Worm (Caenorhabditis elegans) whole organism, early embryonic: ENCODE results near the gene W08F4.10.
"Not testable (repeated sequence)": the region's sequence is repeated elsewhere in the genome, so short reads cannot be mapped to it uniquely, and the experiment has no call there.

Experiments
- B0310.2 ChIP-seq: sonication (generic microtip); optimal IDR thresholded peaks from 2 replicates; lab custom pipeline; 2016; ENCODE audit warnings: mild to moderate bottlenecking, missing genetic modification characterization, missing compliant biosample characterization
- F13C5.2 ChIP-seq: sonication (generic microtip); optimal IDR thresholded peaks from 2 replicates; lab custom pipeline; 2017; ENCODE audit warnings: mild to moderate bottlenecking, missing genetic modification characterization, inconsistent platforms, missing compliant biosample characterization
- aly-1 ChIP-seq: sonication (generic microtip); optimal IDR thresholded peaks from 2 replicates; lab custom pipeline; 2016; ENCODE audit warnings: missing genetic modification characterization, missing compliant biosample characterization
- ama-1 ChIP-seq: fragments of 150-350 bp; optimal IDR thresholded peaks from 2 replicates; lab custom pipeline; 2014
- ceh-13 ChIP-seq: fragments of 200-800 bp; sonication (Bioruptor generic); optimal IDR thresholded peaks from 2 replicates; lab custom pipeline; 2018; ENCODE audit warnings: mild to moderate bottlenecking, missing genetic modification characterization, missing compliant biosample characterization
- ceh-36 ChIP-seq: sonication (generic microtip); optimal IDR thresholded peaks from 2 replicates; lab custom pipeline; 2016; ENCODE audit warnings: missing genetic modification characterization, inconsistent platforms, missing compliant biosample characterization
- ets-7 ChIP-seq: sonication (generic microtip); optimal IDR thresholded peaks from 2 replicates; lab custom pipeline; 2016; ENCODE audit warnings: missing genotype, missing genetic modification characterization, missing compliant biosample characterization
- flt-1 ChIP-seq: fragments of 200-800 bp; sonication (Bioruptor generic); IDR thresholded peaks from 2 replicates; pipeline ENCODE4 v1.3.6; 2022; ENCODE audit warnings: missing genetic modification characterization, missing compliant biosample characterization
- hmbx-1 ChIP-seq: sonication (generic microtip); optimal IDR thresholded peaks from 2 replicates; lab custom pipeline; 2016; ENCODE audit warnings: mild to moderate bottlenecking, missing genetic modification characterization, missing compliant biosample characterization
- hmg-4 ChIP-seq: fragments of 200-800 bp; sonication (Bioruptor generic); optimal IDR thresholded peaks from 2 replicates; lab custom pipeline; 2018; ENCODE audit warnings: mild to moderate bottlenecking, missing genetic modification characterization, missing compliant biosample characterization
- hnd-1 ChIP-seq: sonication (generic microtip); optimal IDR thresholded peaks from 2 replicates; lab custom pipeline; 2016; ENCODE audit warnings: missing genetic modification characterization, missing compliant biosample characterization
- pes-1 ChIP-seq: fragments of 200-800 bp; sonication (Bioruptor generic); IDR thresholded peaks from 2 replicates; pipeline ENCODE4 v1.3.6; 2022; ENCODE audit warnings: missing genetic modification reagents, missing genetic modification characterization, missing compliant biosample characterization
- scrt-1 ChIP-seq: fragments of 200-800 bp; sonication (Bioruptor generic); IDR thresholded peaks from 2 replicates; pipeline ENCODE4 v1.3.6; 2022; ENCODE audit warnings: missing genetic modification characterization, missing compliant biosample characterization
- sea-1 ChIP-seq: fragments of 200-800 bp; sonication (Bioruptor generic); conservative IDR thresholded peaks from 2 replicates; pipeline ENCODE4 v1.3.6; 2022; ENCODE audit warnings: missing genetic modification characterization, missing compliant biosample characterization
- tbx-11 ChIP-seq: fragments of 200-800 bp; sonication (Bioruptor generic); IDR thresholded peaks from 2 replicates; pipeline ENCODE4 v1.3.6; 2022; ENCODE audit warnings: missing genetic modification characterization, missing compliant biosample characterization
- tbx-37 ChIP-seq: fragments of 200-800 bp; sonication (Bioruptor generic); conservative IDR thresholded peaks from 2 replicates; pipeline ENCODE4 v1.3.6; 2022; ENCODE audit warnings: missing genetic modification reagents, missing genetic modification characterization, missing compliant biosample characterization
- tra-4 ChIP-seq: sonication (generic microtip); optimal IDR thresholded peaks from 2 replicates; lab custom pipeline; 2017; ENCODE audit warnings: missing genetic modification characterization, missing compliant biosample characterization

The W08F4.10 gene

DNA sequence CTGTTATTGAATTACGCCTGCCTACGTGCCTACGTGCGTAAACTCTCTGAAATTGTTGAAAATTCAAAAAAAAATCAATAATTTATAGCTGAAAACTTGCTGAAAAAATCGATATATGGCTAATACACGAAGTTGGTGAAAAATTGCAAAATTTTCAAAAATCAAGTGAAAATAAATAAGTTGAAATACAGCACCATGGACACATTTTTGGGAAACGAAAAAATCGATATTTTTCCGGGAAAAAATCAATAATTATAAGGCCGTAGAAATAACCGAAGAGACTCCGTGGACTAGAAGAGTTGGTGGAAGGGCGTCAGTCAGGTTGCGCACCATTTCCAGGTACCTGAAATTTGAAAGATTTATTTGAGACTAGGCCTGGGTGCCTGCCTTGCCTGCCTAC lies 23.7 kb upstream of the W08F4.10 start:
- TF ChIP-seq tbx-11: no peak
- TF ChIP-seq flt-1 (GFP tag; lab: Robert Waterston, UW): no peak
- TF ChIP-seq ets-7 (tag; lab: Kevin White, UChicago): no peak
- TF ChIP-seq hnd-1 (tag; lab: Kevin White, UChicago): no peak
- TF ChIP-seq sea-1: no peak
- TF ChIP-seq hmg-4: no peak
- no peak for TF ChIP-seq scrt-1
- TF ChIP-seq pes-1 (GFP tag; lab: Robert Waterston, UW): no peak
- no peak for TF ChIP-seq ama-1 (lab: Kevin White, UChicago)
- no peak for TF ChIP-seq B0310.2 (tag; lab: Kevin White, UChicago)

- not testable (repeated sequence) for TF ChIP-seq B0310.2 (tag; lab: Kevin White, UChicago); hnd-1 (tag; lab: Kevin White, UChicago); flt-1 (GFP tag; lab: Robert Waterston, UW)
These were observed 21.4 kb upstream of the W08F4.10 start, which contains the start of gene clec-118 for ce11 chrII:612361-612760. Gene clec-118 (minus strand): TSS chrII:612461.

DNA sequence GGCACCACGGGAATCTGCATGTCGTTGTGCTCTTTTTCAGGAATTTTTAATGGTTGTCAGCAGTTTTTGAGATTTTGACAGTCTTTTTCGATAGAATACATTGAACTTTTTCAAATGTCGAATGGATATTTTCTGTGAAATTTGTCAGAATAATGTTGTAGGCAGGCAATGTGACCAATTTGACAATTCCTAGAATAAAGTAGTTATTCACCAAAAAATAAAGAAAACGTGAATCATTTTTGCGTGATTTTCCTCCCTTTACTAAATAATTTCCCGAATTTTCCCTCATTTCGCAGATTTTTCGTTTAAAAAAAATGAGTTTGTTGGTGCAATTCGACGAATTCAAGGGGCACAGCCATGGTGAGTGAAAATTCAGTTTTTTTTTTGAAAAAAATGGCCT lies 17.7 kb upstream of the W08F4.10 start, which contains the start of gene W04H10.1:
TSS of gene W04H10.1 (plus strand) at position 301 of the 400 bp plus-strand sequence.
- TF ChIP-seq ceh-36 (tag; lab: Kevin White, UChicago) (no peak), tbx-11 (no peak), flt-1 (GFP tag; lab: Robert Waterston, UW) (no peak), hnd-1 (tag; lab: Kevin White, UChicago) (no peak), F13C5.2 (tag; lab: Kevin White, UChicago) (no peak), aly-1 (no peak), B0310.2 (tag; lab: Kevin White, UChicago) (no peak), tbx-37 (GFP tag; lab: Robert Waterston, UW) (no peak), sea-1 (no peak), hmbx-1 (tag; lab: Kevin White, UChicago) (no peak), pes-1 (GFP tag; lab: Robert Waterston, UW) (no peak), ets-7 (tag; lab: Kevin White, UChicago) (no peak), hmg-4 (no peak), ceh-13 (GFP tag; lab: Kevin White, UChicago) (no peak), ama-1 (lab: Kevin White, UChicago) (no peak), tra-4 (tag; lab: Kevin White, UChicago) (no peak), scrt-1 (no peak)

DNA sequence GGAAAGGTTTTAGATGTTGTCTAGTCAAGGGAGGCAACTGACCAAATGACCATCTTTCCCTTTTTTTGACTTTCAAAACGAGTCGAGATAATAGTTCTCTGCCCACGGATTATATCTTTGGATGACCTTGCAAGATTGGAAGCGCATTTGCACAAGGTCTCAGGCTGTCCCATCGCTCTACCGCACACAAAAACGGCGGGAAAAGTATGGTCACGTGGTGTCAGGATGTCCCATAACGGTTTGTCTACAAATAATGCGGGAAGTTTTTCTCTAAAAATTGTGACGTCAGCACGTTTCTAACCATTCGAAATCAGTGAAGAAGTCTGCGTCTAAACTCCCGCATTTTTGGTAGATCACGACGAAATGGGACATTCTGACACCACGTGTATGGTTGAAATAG lies 17.3 kb upstream of the W08F4.10 start, which contains the start of gene W04H10.6:
TSS of gene W04H10.6 (minus strand) at position 101 of the 400 bp plus-strand sequence.
- TF ChIP-seq sea-1 (no peak), hmg-4 (peak; percentile 1), scrt-1 (no peak), ets-7 (tag; lab: Kevin White, UChicago) (no peak), F13C5.2 (tag; lab: Kevin White, UChicago) (no peak)

- TF ChIP-seq F13C5.2 (tag; lab: Kevin White, UChicago) (no peak), ama-1 (lab: Kevin White, UChicago) (no peak), tbx-37 (GFP tag; lab: Robert Waterston, UW) (no peak), flt-1 (GFP tag; lab: Robert Waterston, UW) (no peak), aly-1 (no peak), sea-1 (no peak), hmbx-1 (tag; lab: Kevin White, UChicago) (no peak), B0310.2 (tag; lab: Kevin White, UChicago) (no peak), hmg-4 (no peak), tbx-11 (no peak), ets-7 (tag; lab: Kevin White, UChicago) (no peak), hnd-1 (tag; lab: Kevin White, UChicago) (no peak), tra-4 (tag; lab: Kevin White, UChicago) (no peak), pes-1 (GFP tag; lab: Robert Waterston, UW) (no peak), ceh-36 (tag; lab: Kevin White, UChicago) (no peak)
These were observed 15.0 kb upstream of the W08F4.10 start, which contains the start of gene W04H10.5 for ce11 chrII:606033-606432. Gene W04H10.5 (plus strand): TSS chrII:606333.

- no peak for TF ChIP-seq hnd-1 (tag; lab: Kevin White, UChicago)
These were observed 14.3 kb upstream of the W08F4.10 start, which contains the start of gene W04H10.2 for ce11 chrII:605267-605666. Gene W04H10.2 (plus strand): TSS chrII:605567.

DNA sequence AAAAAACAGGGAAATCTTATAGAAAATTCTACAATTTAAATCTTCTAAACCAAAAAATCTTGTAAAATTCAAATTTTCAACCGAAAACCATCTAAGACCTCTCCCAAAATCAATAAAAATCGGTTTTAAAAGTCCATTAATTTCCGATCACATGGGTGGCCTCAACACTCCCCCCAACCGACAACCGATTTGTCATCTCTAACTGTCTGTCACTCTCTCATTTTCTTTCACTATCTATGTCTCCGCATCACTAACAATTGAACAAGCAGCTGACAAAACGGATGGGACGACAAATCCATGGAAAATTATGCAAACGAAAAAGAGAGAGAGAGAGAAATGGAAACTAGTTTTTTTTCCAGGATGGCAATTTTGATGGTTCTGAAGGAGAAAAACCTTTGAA lies 12.0 kb upstream of the W08F4.10 start:
- TF ChIP-seq hnd-1 (tag; lab: Kevin White, UChicago): no peak
- no peak for TF ChIP-seq aly-1
- no peak for TF ChIP-seq sea-1
- no peak for TF ChIP-seq flt-1 (GFP tag; lab: Robert Waterston, UW)
- no peak for TF ChIP-seq B0310.2 (tag; lab: Kevin White, UChicago)
- TF ChIP-seq ceh-36 (tag; lab: Kevin White, UChicago): no peak
- no peak for TF ChIP-seq F13C5.2 (tag; lab: Kevin White, UChicago)
- no peak for TF ChIP-seq tbx-11
- TF ChIP-seq hmbx-1 (tag; lab: Kevin White, UChicago): no peak
- no peak for TF ChIP-seq ceh-13 (GFP tag; lab: Kevin White, UChicago)
- TF ChIP-seq hmg-4: no peak
- TF ChIP-seq ama-1 (lab: Kevin White, UChicago): no peak
- TF ChIP-seq tra-4 (tag; lab: Kevin White, UChicago): no peak
- no peak for TF ChIP-seq pes-1 (GFP tag; lab: Robert Waterston, UW)
- no peak for TF ChIP-seq scrt-1
- TF ChIP-seq tbx-37 (GFP tag; lab: Robert Waterston, UW): no peak
- no peak for TF ChIP-seq ets-7 (tag; lab: Kevin White, UChicago)

ce11 chrII:602020-602419 lies 11.0 kb upstream of the W08F4.10 start, which contains the start of gene nhl-3:
Gene nhl-3 (minus strand): TSS chrII:602120.
- no peak for TF ChIP-seq tbx-11
- TF ChIP-seq F13C5.2 (tag; lab: Kevin White, UChicago): no peak
- no peak for TF ChIP-seq tra-4 (tag; lab: Kevin White, UChicago)
- no peak for TF ChIP-seq ceh-36 (tag; lab: Kevin White, UChicago)
- no peak for TF ChIP-seq hmbx-1 (tag; lab: Kevin White, UChicago)
- TF ChIP-seq ama-1 (lab: Kevin White, UChicago): no peak
- TF ChIP-seq aly-1: no peak
- no peak for TF ChIP-seq B0310.2 (tag; lab: Kevin White, UChicago)
- TF ChIP-seq scrt-1: no peak
